Worm (Caenorhabditis elegans): ENCODE measurements around the gene spv-1.

DNA sequence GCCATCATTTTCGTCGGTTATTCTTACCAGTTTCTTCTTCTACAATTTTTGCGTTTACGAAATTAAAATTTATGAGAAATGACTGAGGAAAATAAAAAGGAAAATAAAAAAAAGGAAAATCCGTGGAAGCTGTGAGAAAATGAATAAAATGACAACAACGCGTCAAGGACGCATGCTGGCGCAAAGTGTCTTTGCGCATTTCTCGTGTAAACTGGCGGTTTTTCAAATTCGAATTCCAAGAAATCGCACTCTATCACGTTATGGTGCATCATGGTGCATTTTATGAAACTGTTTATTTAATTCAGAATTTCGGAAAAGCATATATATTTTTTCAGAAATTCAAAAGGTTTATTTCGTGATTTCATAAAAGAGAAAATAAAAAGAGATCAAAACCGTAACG is 16.7 kb upstream of the spv-1 start, which contains the start of gene dbt-1:
- TF ChIP-seq nhr-237 (tag; optimal IDR thresholded peaks at IDR 0.05) (no peak), elt-1 (tag; optimal IDR thresholded peaks at IDR 0.05) (no peak), fkh-10 (GFP tag; optimal IDR thresholded peaks at IDR 0.05) (no peak), nfya-1 (tag; optimal IDR thresholded peaks at IDR 0.05; ENCODE audit: insufficient read depth) (peak; percentile 86), R02D3.7 (tag; optimal IDR thresholded peaks at IDR 0.05) (peak; percentile 75), elt-3 (tag; optimal IDR thresholded peaks at IDR 0.05) (no peak), egl-27 (tag; optimal IDR thresholded peaks at IDR 0.05) (no peak), nhr-11 (tag; optimal IDR thresholded peaks at IDR 0.05) (peak; percentile 22), elt-2 (tag; optimal IDR thresholded peaks at IDR 0.05) (peak; percentile 42), skn-1 (tag; optimal IDR thresholded peaks at IDR 0.05) (no peak), pha-4 (tag; optimal IDR thresholded peaks at IDR 0.05) (peak; percentile 81), ceh-28 (tag; optimal IDR thresholded peaks at IDR 0.05) (peak; percentile 63)

Measured in whole organism, L3 larva.